Fruit fly (Drosophila melanogaster): ENCODE measurements around the gene mus312.

Gene mus312

DNA sequence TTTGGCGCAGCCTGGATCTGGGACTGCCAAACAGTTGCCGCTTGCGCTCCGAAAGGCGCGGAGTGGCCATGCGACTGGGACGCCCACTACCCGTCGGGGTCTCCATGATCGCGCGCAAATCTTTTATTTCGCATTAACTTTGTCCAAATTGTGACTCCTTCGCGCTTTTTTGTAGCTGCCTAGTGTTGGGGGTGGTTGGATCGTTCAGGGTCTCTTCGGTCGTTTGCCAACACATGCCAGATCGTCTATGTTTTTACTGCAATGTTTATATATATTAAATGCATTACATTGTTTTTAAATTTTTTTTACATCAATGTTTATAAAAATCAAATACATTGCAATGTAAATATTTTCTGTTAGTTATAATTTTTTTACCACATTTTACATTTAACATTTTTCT lies 9.9 kb downstream of the mus312 start (continued):
- TF ChIP-seq CG30403 (GFP tag; optimal IDR thresholded peaks at IDR 0.05), result no peak
- 0 out of 3 replicates have a peak, but pooled peaks have one; percentile 20 for TF ChIP-seq ci (GFP tag; IDR thresholded peaks at IDR 0.05)
- peak; percentile 27; the same call in 1 of the 2 replicates for TF ChIP-seq bbx (GFP tag; IDR thresholded peaks at IDR 0.05; ENCODE audit: partially characterized antibody)
- no peak for TF ChIP-seq PHDP (tag; optimal IDR thresholded peaks at IDR 0.05)
- 0 out of 2 replicates have a peak, but pooled peaks have one; percentile 16 for TF ChIP-seq CG11247 (GFP tag; IDR thresholded peaks at IDR 0.05)
- no peak for TF ChIP-seq Dip2 (GFP tag; IDR thresholded peaks at IDR 0.05)
- TF ChIP-seq BEAF-32 (GFP tag; optimal IDR thresholded peaks at IDR 0.05), result no peak
- TF ChIP-seq sob (GFP tag; IDR thresholded peaks at IDR 0.05), result peak; percentile 12; the same call in 1 of the 2 replicates
- peak; percentile 43; the same call in 1 of the 2 replicates for TF ChIP-seq slbo (GFP tag; IDR thresholded peaks at IDR 0.05)
- no peak for TF ChIP-seq peb (GFP tag; IDR thresholded peaks at IDR 0.05)
- peak; percentile 36; the same call in 1 of the 2 replicates for TF ChIP-seq NFAT (GFP tag; IDR thresholded peaks at IDR 0.05)

DNA sequence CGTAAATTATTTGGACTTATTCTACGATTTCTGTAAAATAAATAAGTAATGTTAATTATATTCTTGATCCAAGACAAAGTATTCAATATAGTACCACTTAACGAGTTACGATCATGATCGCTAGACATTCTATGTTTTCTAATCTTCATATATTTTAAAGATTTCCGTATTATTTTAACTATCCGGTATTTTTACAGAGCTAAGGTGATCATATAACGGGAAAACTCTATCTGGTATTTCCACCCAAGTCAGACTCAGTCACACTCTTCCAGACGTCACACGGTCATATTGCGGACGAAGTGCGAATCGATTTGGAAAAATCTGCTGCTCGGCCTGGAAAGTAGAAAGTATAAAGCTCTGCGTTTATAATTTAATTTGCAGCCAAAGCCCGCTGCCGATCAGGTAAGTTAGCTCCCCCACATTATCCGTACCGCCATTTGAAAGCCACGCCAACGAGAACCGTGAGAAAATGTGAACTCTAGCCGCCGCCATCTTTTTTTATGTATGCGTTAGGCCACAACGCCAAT lies 10.3 kb downstream of the mus312 start, which contains the start of the genes lark and eco:
lark (plus strand) TSS at position 51 of the 527 bp plus-strand sequence.
eco (minus strand) TSS at position 125 of the 527 bp plus-strand sequence.
- TF ChIP-seq pb (GFP tag; optimal IDR thresholded peaks at IDR 0.05), result no peak
- no peak for TF ChIP-seq pnt (GFP tag; optimal IDR thresholded peaks at IDR 0.05)
- TF ChIP-seq tap (tag; optimal IDR thresholded peaks at IDR 0.05), result no peak
- no peak for TF ChIP-seq Hr78 (GFP tag; optimal IDR thresholded peaks at IDR 0.05)
- no peak for TF ChIP-seq Xbp1 (GFP tag; optimal IDR thresholded peaks at IDR 0.05)
- peak; percentile 79 for TF ChIP-seq CG4617 (GFP tag; optimal IDR thresholded peaks at IDR 0.05; ENCODE audit: borderline replicate concordance)
- TF ChIP-seq CG17829 (tag; optimal IDR thresholded peaks at IDR 0.05), result peak; percentile 17
- no peak for TF ChIP-seq ttk (GFP tag; IDR thresholded peaks at IDR 0.05)
- no peak for TF ChIP-seq Dbx (GFP tag; IDR thresholded peaks at IDR 0.05)
- TF ChIP-seq zen (tag; optimal IDR thresholded peaks at IDR 0.05), result no peak
- TF ChIP-seq CG14710 (tag; optimal IDR thresholded peaks at IDR 0.05), result peak; percentile 64
- TF ChIP-seq CG8089 (GFP tag; optimal IDR thresholded peaks at IDR 0.05), result no peak
- peak; percentile 26 for TF ChIP-seq trem (tag; optimal IDR thresholded peaks at IDR 0.05)
- TF ChIP-seq CG7372 (GFP tag; IDR thresholded peaks at IDR 0.05), result no peak
- peak; percentile 71 for TF ChIP-seq CG12659 (GFP tag; optimal IDR thresholded peaks at IDR 0.05)
- TF ChIP-seq CG3163 (GFP tag; optimal IDR thresholded peaks at IDR 0.05), result no peak
- peak; percentile 20 for TF ChIP-seq CG12391 (tag; optimal IDR thresholded peaks at IDR 0.05)
- TF ChIP-seq HLH3B (GFP tag; IDR thresholded peaks at IDR 0.05), result no peak
- no peak for TF ChIP-seq Elba2 (GFP tag; optimal IDR thresholded peaks at IDR 0.05)
- TF ChIP-seq HLH4C (GFP tag; IDR thresholded peaks at IDR 0.05; ENCODE audit: partially characterized antibody), result no peak
- peak; percentile 44 for TF ChIP-seq CG2116 (GFP tag; optimal IDR thresholded peaks at IDR 0.05)
- no peak for TF ChIP-seq Ets65A (GFP tag)
- TF ChIP-seq D (optimal IDR thresholded peaks at IDR 0.05), result no peak
- TF ChIP-seq D (GFP tag; optimal IDR thresholded peaks at IDR 0.05), result no peak
- TF ChIP-seq row (GFP tag; IDR thresholded peaks at IDR 0.05), result peak; percentile 37; the same call in 2 of the 3 replicates
- no peak for TF ChIP-seq CG11456 (GFP tag; IDR thresholded peaks at IDR 0.05)
- TF ChIP-seq corto (GFP tag; optimal IDR thresholded peaks at IDR 0.05), result no peak
- TF ChIP-seq hbn (GFP tag; IDR thresholded peaks at IDR 0.05; ENCODE audit: partially characterized antibody), result no peak
- TF ChIP-seq Opbp (GFP tag; IDR thresholded peaks at IDR 0.05; ENCODE audit: partially characterized antibody), result peak; percentile 40; the same call in 1 of the 3 replicates
- no peak for TF ChIP-seq CG10654 (GFP tag; optimal IDR thresholded peaks at IDR 0.05)
- no peak for TF ChIP-seq seq (GFP tag; IDR thresholded peaks at IDR 0.05)
- TF ChIP-seq CG18262 (tag; optimal IDR thresholded peaks at IDR 0.05), result no peak
- TF ChIP-seq CG1602 (GFP tag; optimal IDR thresholded peaks at IDR 0.05), result no peak
- no peak for TF ChIP-seq Sox100B (GFP tag; optimal IDR thresholded peaks at IDR 0.05)
- peak; percentile 89 for TF ChIP-seq gfzf (GFP tag; optimal IDR thresholded peaks at IDR 0.05)
- peak; percentile 23; the same call in 1 of the 2 replicates for TF ChIP-seq MBD-R2 (GFP tag; IDR thresholded peaks at IDR 0.05)
- TF ChIP-seq CG5180 (GFP tag; optimal IDR thresholded peaks at IDR 0.05), result no peak
- peak; percentile 8 for TF ChIP-seq CoRest (tag; optimal IDR thresholded peaks at IDR 0.05)

Measured in whole organism, embryonic.